Fruit fly (Drosophila melanogaster) whole organism, embryonic: ENCODE measurements around the gene CG5172.

Source experiments
- ATbp ChIP-seq: fragments of 200-800 bp; sonication (Bioruptor generic); optimal IDR thresholded peaks from 2 replicates; lab custom pipeline; 2017; ENCODE audit warnings: missing biosample characterization, mild to moderate bottlenecking, missing genetic modification characterization, missing genetic modification reagents
- CG10267 ChIP-seq: fragments of 200-800 bp; sonication (Bioruptor generic); optimal IDR thresholded peaks from 2 replicates; lab custom pipeline; 2018; ENCODE audit warnings: missing biosample characterization, mild to moderate bottlenecking, missing genetic modification characterization, moderate library complexity
- CG11247 ChIP-seq: fragments of 200-800 bp; sonication (Bioruptor generic); IDR thresholded peaks from 2 replicates; pipeline ENCODE4 v1.3.6; 2022; ENCODE audit warnings: missing biosample characterization, missing genetic modification characterization
- CG12659 ChIP-seq: fragments of 200-800 bp; sonication (Bioruptor generic); optimal IDR thresholded peaks from 3 replicates; lab custom pipeline; 2017; ENCODE audit warnings: mild to moderate bottlenecking, missing biosample characterization, missing genetic modification reagents, missing genetic modification characterization
- CG15479 ChIP-seq: fragments of 200-800 bp; sonication (Bioruptor generic); optimal IDR thresholded peaks from 3 replicates; lab custom pipeline; 2019; ENCODE audit warnings: missing biosample characterization, mild to moderate bottlenecking, missing genetic modification characterization, moderate library complexity
- CG1603 ChIP-seq: fragments of 200-800 bp; sonication (Bioruptor generic); optimal IDR thresholded peaks from 2 replicates; lab custom pipeline; 2019; ENCODE audit warnings: missing biosample characterization, mild to moderate bottlenecking, missing genetic modification characterization, moderate library complexity
- CG17802 ChIP-seq: fragments of 200-800 bp; sonication (Bioruptor generic); optimal IDR thresholded peaks from 2 replicates; lab custom pipeline; 2018; ENCODE audit warnings: missing biosample characterization, mild to moderate bottlenecking, missing genetic modification characterization, moderate library complexity
- CG2120 ChIP-seq: fragments of 200-800 bp; sonication (Bioruptor generic); optimal IDR thresholded peaks from 3 replicates; lab custom pipeline; 2016; ENCODE audit warnings: missing biosample characterization, missing genetic modification characterization
- CG2199 ChIP-seq: fragments of 200-800 bp; sonication (Bioruptor generic); IDR thresholded peaks from 3 replicates; pipeline ENCODE4 v1.3.6; 2022; ENCODE audit warnings: missing biosample characterization, missing genetic modification characterization
- CG31388 ChIP-seq: fragments of 200-800 bp; sonication (Bioruptor generic); optimal IDR thresholded peaks from 2 replicates; lab custom pipeline; 2016; ENCODE audit warnings: missing biosample characterization, missing genetic modification characterization
- CG34224 ChIP-seq: fragments of 200-800 bp; sonication (Bioruptor generic); IDR thresholded peaks from 3 replicates; pipeline ENCODE4 v1.3.6; 2022; ENCODE audit warnings: missing biosample characterization, missing genetic modification characterization; ENCODE audit not compliant: partially characterized antibody
- CG4617 ChIP-seq: fragments of 200-800 bp; sonication (Bioruptor generic); optimal IDR thresholded peaks from 3 replicates; lab custom pipeline; 2016; ENCODE audit warnings: missing biosample characterization, missing genetic modification characterization, borderline replicate concordance
- CG6813 ChIP-seq: fragments of 200-800 bp; sonication (Bioruptor generic); optimal IDR thresholded peaks from 2 replicates; lab custom pipeline; 2017; ENCODE audit warnings: missing biosample characterization, missing genetic modification characterization, mild to moderate bottlenecking, moderate library complexity, missing genetic modification reagents
- CG7372 ChIP-seq: fragments of 200-800 bp; sonication (Bioruptor generic); IDR thresholded peaks from 2 replicates; pipeline ENCODE4 v1.3.6; 2022; ENCODE audit warnings: missing biosample characterization, missing genetic modification characterization
- CG8281 ChIP-seq: fragments of 200-800 bp; sonication (Bioruptor generic); optimal IDR thresholded peaks from 2 replicates; lab custom pipeline; 2018; ENCODE audit warnings: missing biosample characterization, mild to moderate bottlenecking, missing genetic modification characterization, moderate library complexity
- CG8290 ChIP-seq, 3 experiments: fragments of 200-800 bp; sonication (Bioruptor generic); optimal IDR thresholded peaks; 2 replicates each; lab custom pipeline; 2016 to 2019; ENCODE audit warnings: missing biosample characterization in 3 of 3, missing genetic modification characterization in 3 of 3, mild to moderate bottlenecking in 2 of 3, moderate library complexity in 1 of 3
- E2f1 ChIP-seq: fragments of 200-800 bp; sonication (Bioruptor generic); IDR thresholded peaks from 2 replicates; pipeline ENCODE4 v1.3.6; 2022; ENCODE audit warnings: missing biosample characterization, missing genetic modification characterization
- Eip74EF ChIP-seq, 2 experiments: fragments of 200-800 bp in 1 of 2; fragments of >200 bp in 1 of 2; sonication (Bioruptor generic) in 1 of 2; optimal IDR thresholded peaks; 2 replicates each; lab custom pipeline; 2017 to 2019; ENCODE audit warnings: missing biosample characterization in 2 of 2, missing genetic modification characterization in 2 of 2, mild to moderate bottlenecking in 1 of 2, moderate library complexity in 1 of 2
- Elba2 ChIP-seq: fragments of 200-800 bp; sonication (Bioruptor generic); optimal IDR thresholded peaks from 3 replicates; lab custom pipeline; 2016; ENCODE audit warnings: missing biosample characterization, missing genetic modification characterization
- H2.0 ChIP-seq: fragments of 200-800 bp; sonication (Bioruptor generic); IDR thresholded peaks from 2 replicates; pipeline ENCODE4 v1.3.6; 2022; ENCODE audit warnings: missing biosample characterization, missing genetic modification characterization
- Hr3 ChIP-seq: fragments of 200-800 bp; sonication (Bioruptor generic); optimal IDR thresholded peaks from 3 replicates; lab custom pipeline; 2016; ENCODE audit warnings: missing biosample characterization, missing genetic modification characterization
- MTF-1 ChIP-seq: fragments of 200-800 bp; sonication (Bioruptor generic); optimal IDR thresholded peaks from 2 replicates; lab custom pipeline; 2018; ENCODE audit warnings: missing biosample characterization, mild to moderate bottlenecking, missing genetic modification characterization, borderline replicate concordance
- Opbp ChIP-seq: fragments of 200-800 bp; sonication (Bioruptor generic); IDR thresholded peaks from 3 replicates; pipeline ENCODE4 v1.3.6; 2022; ENCODE audit warnings: missing biosample characterization, missing genetic modification characterization; ENCODE audit not compliant: partially characterized antibody
- Scr ChIP-seq: fragments of 200-800 bp; sonication (Bioruptor generic); IDR thresholded peaks from 2 replicates; pipeline ENCODE4 v1.3.6; 2022; ENCODE audit warnings: missing biosample characterization, missing genetic modification characterization; ENCODE audit not compliant: partially characterized antibody
- Spps ChIP-seq: fragments of 200-800 bp; sonication (Bioruptor generic); optimal IDR thresholded peaks from 2 replicates; lab custom pipeline; 2018; ENCODE audit warnings: missing biosample characterization, mild to moderate bottlenecking, missing genetic modification characterization
- Ssrp ChIP-seq: fragments of 200-800 bp; sonication (Bioruptor generic); optimal IDR thresholded peaks from 2 replicates; lab custom pipeline; 2018; ENCODE audit warnings: missing biosample characterization, mild to moderate bottlenecking, missing genetic modification characterization, moderate library complexity
- al ChIP-seq: fragments of 200-800 bp; sonication (Bioruptor generic); IDR thresholded peaks from 2 replicates; pipeline ENCODE4 v1.3.6; 2022; ENCODE audit warnings: missing biosample characterization, missing genetic modification characterization
- amos ChIP-seq: fragments of 200-800 bp; sonication (Bioruptor generic); IDR thresholded peaks from 2 replicates; pipeline ENCODE4 v1.3.6; 2022; ENCODE audit warnings: missing biosample characterization, missing genetic modification characterization; ENCODE audit not compliant: partially characterized antibody
- az2 ChIP-seq: fragments of 200-800 bp; sonication (Bioruptor generic); optimal IDR thresholded peaks from 3 replicates; lab custom pipeline; 2016; ENCODE audit warnings: missing biosample characterization, missing genetic modification characterization
- bbx ChIP-seq: fragments of 200-800 bp; sonication (Bioruptor generic); IDR thresholded peaks from 2 replicates; pipeline ENCODE4 v1.3.6; 2022; ENCODE audit warnings: missing biosample characterization, missing genetic modification characterization; ENCODE audit not compliant: partially characterized antibody
- cas ChIP-seq: fragments of 200-800 bp; sonication (Bioruptor generic); IDR thresholded peaks from 2 replicates; pipeline ENCODE4 v1.3.6; 2022; ENCODE audit warnings: missing biosample characterization, missing genetic modification characterization
- crp ChIP-seq, 2 experiments: fragments of 200-800 bp; sonication (Bioruptor generic); optimal IDR thresholded peaks; 2 replicates in 1 of 2; 3 replicates in 1 of 2; lab custom pipeline; 2017; ENCODE audit warnings: missing biosample characterization in 2 of 2, missing genetic modification characterization in 2 of 2, mild to moderate bottlenecking in 1 of 2, moderate library complexity in 1 of 2
- disco-r ChIP-seq: fragments of 200-800 bp; sonication (Bioruptor generic); optimal IDR thresholded peaks from 2 replicates; lab custom pipeline; 2016; ENCODE audit warnings: missing biosample characterization, missing genetic modification characterization
- esg ChIP-seq: fragments of 200-800 bp; sonication (Bioruptor generic); conservative IDR thresholded peaks from 2 replicates; pipeline ENCODE4 v1.3.6; 2022; ENCODE audit warnings: missing biosample characterization, missing genetic modification characterization
- gem ChIP-seq: fragments of 200-800 bp; sonication (Bioruptor generic); optimal IDR thresholded peaks from 2 replicates; lab custom pipeline; 2019; ENCODE audit warnings: missing biosample characterization, mild to moderate bottlenecking, missing genetic modification characterization, moderate library complexity
- hkb ChIP-seq, 2 experiments: fragments of 200-800 bp in 1 of 2; fragments of >200 bp in 1 of 2; sonication (Bioruptor generic) in 1 of 2; IDR thresholded peaks in 1 of 2; optimal IDR thresholded peaks in 1 of 2; 2 replicates each; pipeline versions ENCODE4 v1.3.6 to Lab custom; 2017 to 2022; ENCODE audit warnings: missing biosample characterization in 1 of 2, missing genetic modification characterization in 1 of 2
- jigr1 ChIP-seq: fragments of 200-800 bp; sonication (Bioruptor generic); IDR thresholded peaks from 3 replicates; pipeline ENCODE4 v1.3.6; 2022; ENCODE audit warnings: missing biosample characterization, missing genetic modification characterization
- lbe ChIP-seq: fragments of 200-800 bp; sonication (Bioruptor generic); optimal IDR thresholded peaks from 2 replicates; lab custom pipeline; 2016; ENCODE audit warnings: missing biosample characterization, mild to moderate bottlenecking, missing genetic modification characterization
- onecut ChIP-seq: fragments of 200-800 bp; sonication (Bioruptor generic); IDR thresholded peaks from 2 replicates; pipeline ENCODE4 v1.3.6; 2022; ENCODE audit warnings: missing biosample characterization, missing genetic modification characterization
- pum ChIP-seq: fragments of 200-800 bp; sonication (Bioruptor generic); optimal IDR thresholded peaks from 2 replicates; lab custom pipeline; 2016; ENCODE audit warnings: missing biosample characterization, missing genetic modification characterization
- repo ChIP-seq: fragments of 200-800 bp; sonication (Bioruptor generic); optimal IDR thresholded peaks from 2 replicates; lab custom pipeline; 2016; ENCODE audit warnings: missing biosample characterization, missing genetic modification characterization
- sd ChIP-seq: fragments of 200-800 bp; sonication (Bioruptor generic); optimal IDR thresholded peaks from 3 replicates; lab custom pipeline; 2018; ENCODE audit warnings: missing biosample characterization, mild to moderate bottlenecking, missing genetic modification characterization, moderate library complexity
- sens ChIP-seq: fragments of 200-800 bp; sonication (Bioruptor generic); peaks from one replicate; lab custom pipeline; 2016; ENCODE audit warnings: missing biosample characterization, missing genetic modification characterization
- sima ChIP-seq: fragments of 200-800 bp; sonication (Bioruptor generic); optimal IDR thresholded peaks from 2 replicates; lab custom pipeline; 2016; ENCODE audit warnings: missing biosample characterization, missing genetic modification characterization
- sqz ChIP-seq: fragments of 200-800 bp; sonication (Bioruptor generic); optimal IDR thresholded peaks from 3 replicates; lab custom pipeline; 2018; ENCODE audit warnings: missing biosample characterization, mild to moderate bottlenecking, missing genetic modification characterization
- trem ChIP-seq: fragments of 200-800 bp; optimal IDR thresholded peaks from 3 replicates; lab custom pipeline; 2019; ENCODE audit warnings: missing biosample characterization, mild to moderate bottlenecking, missing genetic modification characterization, moderate library complexity
- twi ChIP-seq: fragments of 200-800 bp; optimal IDR thresholded peaks from 2 replicates; lab custom pipeline; 2019; ENCODE audit warnings: missing biosample characterization, mild to moderate bottlenecking, missing genetic modification characterization, moderate library complexity
- vvl ChIP-seq: fragments of 200-800 bp; sonication (Bioruptor generic); IDR thresholded peaks from 2 replicates; pipeline ENCODE4 v1.3.6; 2022; ENCODE audit warnings: missing biosample characterization, missing genetic modification characterization
- yki ChIP-seq: fragments of >200 bp; optimal IDR thresholded peaks from 3 replicates; lab custom pipeline; 2018
- zf30C ChIP-seq: fragments of 200-800 bp; sonication (Bioruptor generic); optimal IDR thresholded peaks from 3 replicates; lab custom pipeline; 2018; ENCODE audit warnings: missing biosample characterization, mild to moderate bottlenecking, missing genetic modification characterization

CG5172 gene

DNA sequence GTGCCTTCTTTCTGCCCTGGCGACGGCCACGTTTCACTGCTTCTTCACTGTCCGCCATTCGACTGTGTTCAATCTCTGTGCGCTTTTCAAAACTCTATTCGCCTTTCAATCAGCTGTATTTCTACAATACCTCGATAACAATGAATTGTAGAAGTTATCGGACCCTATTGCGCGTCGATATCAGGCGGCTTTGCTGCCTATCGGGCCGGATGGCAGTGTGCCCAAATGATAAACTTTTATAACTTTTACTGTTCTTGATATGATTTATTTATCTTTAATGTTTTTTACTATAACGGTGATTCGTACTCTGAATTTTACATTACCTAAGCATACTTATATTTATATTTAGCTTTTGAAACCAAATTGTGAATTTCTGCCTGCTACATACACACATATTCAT is 23.6 kb downstream of the CG5172 start, which contains the start of gene CG8915 (continued):
- TF ChIP-seq bbx = peak; percentile 79
- TF ChIP-seq sd = no peak
- no peak for TF ChIP-seq CG17802
- no peak for TF ChIP-seq CG6813 (GFP tag; lab: Kevin White, UChicago)
- no peak for TF ChIP-seq H2.0
- peak in 1 of 2 experiments; percentile 80 for TF ChIP-seq crp (GFP tag; optimal IDR thresholded peaks at IDR 0.05; lab: Kevin White, UChicago)
- no peak for TF ChIP-seq jigr1
- no peak for TF ChIP-seq CG8290 (GFP tag; optimal IDR thresholded peaks at IDR 0.05; lab: Kevin White, UChicago)
- TF ChIP-seq CG8290 (tag; optimal IDR thresholded peaks at IDR 0.05; lab: Kevin White, UChicago) = no peak
- no peak for TF ChIP-seq pum (GFP tag; lab: Kevin White, UChicago)
- no peak for TF ChIP-seq CG15479 (GFP tag; lab: Kevin White, UChicago)
- TF ChIP-seq CG2199 (GFP tag; lab: Robert Waterston, UW) = no peak
- TF ChIP-seq twi (tag; lab: Kevin White, UChicago) = no peak
- no peak for TF ChIP-seq CG31388 (GFP tag; lab: Kevin White, UChicago)
- TF ChIP-seq gem = peak; percentile 31
- no peak for TF ChIP-seq Elba2 (GFP tag; lab: Kevin White, UChicago)
- TF ChIP-seq Scr = peak; percentile 49
- TF ChIP-seq sqz (GFP tag; lab: Kevin White, UChicago) = no peak
- TF ChIP-seq CG12659 (GFP tag; lab: Kevin White, UChicago) = peak; percentile 32
- TF ChIP-seq vvl (GFP tag; lab: Robert Waterston, UW) = no peak
- TF ChIP-seq CG8281 (tag; lab: Kevin White, UChicago) = no peak
- peak; percentile 77 for TF ChIP-seq CG34224 (GFP tag; lab: Robert Waterston, UW)
- no peak for TF ChIP-seq sima (GFP tag; lab: Kevin White, UChicago)
- no peak for TF ChIP-seq repo (GFP tag; lab: Kevin White, UChicago)
- no peak for TF ChIP-seq hkb (optimal IDR thresholded peaks at IDR 0.05; lab: Kevin White, UChicago)
- no peak for TF ChIP-seq hkb (GFP tag; IDR thresholded peaks at IDR 0.05; lab: Robert Waterston, UW)
- TF ChIP-seq disco-r = no peak
- TF ChIP-seq CG2120 (GFP tag; lab: Kevin White, UChicago) = peak; percentile 24
- TF ChIP-seq CG4617 = no peak
- no peak for TF ChIP-seq cas (GFP tag; lab: Robert Waterston, UW)
- TF ChIP-seq Spps (tag; lab: Kevin White, UChicago) = no peak
- TF ChIP-seq Eip74EF (GFP tag; optimal IDR thresholded peaks at IDR 0.05; lab: Kevin White, UChicago) = no peak
- peak; percentile 22 for TF ChIP-seq trem (tag; lab: Kevin White, UChicago)
- TF ChIP-seq CG11247 = no peak
- no peak for TF ChIP-seq esg
- no peak for TF ChIP-seq zf30C (GFP tag; lab: Kevin White, UChicago)
- TF ChIP-seq Opbp = peak; percentile 66; the same call in 2 of the 3 replicates
- TF ChIP-seq lbe (GFP tag; lab: Kevin White, UChicago) = no peak
- no peak for TF ChIP-seq yki (lab: Kevin White, UChicago)
- no peak for TF ChIP-seq MTF-1 (GFP tag; lab: Kevin White, UChicago)
- TF ChIP-seq az2 (GFP tag; lab: Kevin White, UChicago) = no peak
- no peak for TF ChIP-seq al
- TF ChIP-seq CG7372 (GFP tag; lab: Robert Waterston, UW) = no peak
- peak; percentile 47; the same call in 1 of the 2 replicates for TF ChIP-seq amos (GFP tag; lab: Robert Waterston, UW)
- TF ChIP-seq E2f1 (GFP tag; lab: Robert Waterston, UW) = no peak
- no peak for TF ChIP-seq onecut (GFP tag; lab: Robert Waterston, UW)
- TF ChIP-seq ATbp = no peak
- TF ChIP-seq CG10267 (tag; lab: Kevin White, UChicago) = peak; percentile 20
- peak; percentile 71 for TF ChIP-seq sens
- peak; percentile 25 for TF ChIP-seq CG1603
- TF ChIP-seq Ssrp = no peak
- no peak for TF ChIP-seq Hr3
